Worm (Caenorhabditis elegans): ENCODE data around the gene Y32F6B.1.

- TF ChIP-seq T22C8.4 (GFP tag; IDR thresholded peaks at IDR 0.05) = no peak
- TF ChIP-seq med-1 (GFP tag; optimal IDR thresholded peaks at IDR 0.05; ENCODE audit: insufficient read depth) = no peak
- no peak for TF ChIP-seq flt-1 (GFP tag; IDR thresholded peaks at IDR 0.05)
These were observed 6.3 kb downstream of the Y32F6B.1 start, which contains the start of the genes crp-1 and Y32F6B.9 for ce11 chrV:10478097-10478828.
